Worm (Caenorhabditis elegans): Measurements from ENCODE around the gene srj-8.

DNA sequence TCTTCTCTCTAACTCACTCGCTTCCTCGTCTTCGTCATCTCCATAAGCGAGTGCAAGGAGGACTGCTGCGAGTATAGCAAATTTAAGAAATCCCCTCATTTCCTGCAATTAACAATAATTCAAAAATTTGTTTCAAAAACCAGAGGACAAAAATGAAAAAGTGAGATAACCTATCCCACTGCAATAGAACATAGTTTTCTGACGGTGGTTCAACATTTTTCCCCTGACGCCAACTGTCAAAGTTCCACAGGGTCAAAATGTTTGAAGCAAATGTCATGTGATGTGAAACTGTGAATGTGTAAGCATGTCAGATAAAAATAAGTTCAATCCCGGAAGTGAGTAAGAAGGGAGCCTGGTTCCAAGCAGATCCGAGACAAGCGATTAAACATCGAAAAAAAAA, 21.8 kb downstream of the srj-8 start, which contains the start of gene T28A11.19:
- TF ChIP-seq ama-1 (optimal IDR thresholded peaks at IDR 0.05): no peak
- no peak for TF ChIP-seq lin-13 (GFP tag; optimal IDR thresholded peaks at IDR 0.05)
- no peak for TF ChIP-seq jun-1 (tag; optimal IDR thresholded peaks at IDR 0.05)
- TF ChIP-seq F49E8.2 (tag; optimal IDR thresholded peaks at IDR 0.05; ENCODE audit: borderline replicate concordance): no peak
- TF ChIP-seq dmd-9 (GFP tag; IDR thresholded peaks at IDR 0.05): no peak
- TF ChIP-seq Y75B8A.6 (GFP tag; IDR thresholded peaks at IDR 0.05): no peak
- no peak for TF ChIP-seq egl-27 (tag; optimal IDR thresholded peaks at IDR 0.05)
- TF ChIP-seq mes-2 (tag; optimal IDR thresholded peaks at IDR 0.05; ENCODE audit: poor library complexity, severe bottlenecking): no peak
- no peak for TF ChIP-seq unc-39 (tag; optimal IDR thresholded peaks at IDR 0.05)
- TF ChIP-seq snpc-4 (tag; optimal IDR thresholded peaks at IDR 0.05): no peak
